Fruit fly (Drosophila melanogaster) whole organism, embryonic: ENCODE results near the gene CG5715.
A peak's percentile ranks its signal among the peaks of the same experiment; 100 is the strongest.

Source experiments
- Aef1 ChIP-seq: fragments of 200-800 bp; sonication (Bioruptor generic); IDR thresholded peaks from 3 replicates; pipeline ENCODE4 v1.3.6; 2022; ENCODE audit warnings: missing biosample characterization, missing genetic modification characterization
- Asciz ChIP-seq: fragments of 200-800 bp; sonication (Bioruptor generic); optimal IDR thresholded peaks from 2 replicates; lab custom pipeline; 2017; ENCODE audit warnings: missing biosample characterization, mild to moderate bottlenecking, missing genetic modification characterization, missing genetic modification reagents
- Bdp1 ChIP-seq: fragments of 200-800 bp; sonication (Bioruptor generic); optimal IDR thresholded peaks from 3 replicates; lab custom pipeline; 2016; ENCODE audit warnings: missing biosample characterization, missing genetic modification characterization
- CG10267 ChIP-seq: fragments of 200-800 bp; sonication (Bioruptor generic); optimal IDR thresholded peaks from 2 replicates; lab custom pipeline; 2018; ENCODE audit warnings: missing biosample characterization, mild to moderate bottlenecking, missing genetic modification characterization, moderate library complexity
- CG11398 ChIP-seq: fragments of 200-800 bp; sonication (Bioruptor generic); optimal IDR thresholded peaks from 2 replicates; lab custom pipeline; 2016; ENCODE audit warnings: missing biosample characterization, missing genetic modification characterization
- CG12071 ChIP-seq: fragments of 200-800 bp; sonication (Bioruptor generic); optimal IDR thresholded peaks from 3 replicates; lab custom pipeline; 2018; ENCODE audit warnings: missing biosample characterization, mild to moderate bottlenecking, missing genetic modification characterization
- CG12942 ChIP-seq: fragments of 200-800 bp; sonication (Bioruptor generic); optimal IDR thresholded peaks from 3 replicates; lab custom pipeline; 2016; ENCODE audit warnings: missing biosample characterization, missing genetic modification characterization
- CG14667 ChIP-seq: fragments of 200-800 bp; sonication (Bioruptor generic); IDR thresholded peaks from 2 replicates; pipeline ENCODE4 v1.3.6; 2022; ENCODE audit warnings: missing biosample characterization, missing genetic modification characterization
- CG14965 ChIP-seq: fragments of 200-800 bp; sonication (Bioruptor generic); optimal IDR thresholded peaks from 2 replicates; lab custom pipeline; 2016; ENCODE audit warnings: missing biosample characterization, missing genetic modification characterization, borderline replicate concordance
- CG15696 ChIP-seq: fragments of 200-800 bp; sonication (Bioruptor generic); optimal IDR thresholded peaks from 2 replicates; lab custom pipeline; 2019; ENCODE audit warnings: missing biosample characterization, mild to moderate bottlenecking, missing genetic modification characterization, moderate library complexity
- CG1603 ChIP-seq: fragments of 200-800 bp; sonication (Bioruptor generic); optimal IDR thresholded peaks from 2 replicates; lab custom pipeline; 2019; ENCODE audit warnings: missing biosample characterization, mild to moderate bottlenecking, missing genetic modification characterization, moderate library complexity
- CG18619 ChIP-seq: fragments of 200-800 bp; sonication (Bioruptor generic); optimal IDR thresholded peaks from 3 replicates; lab custom pipeline; 2017; ENCODE audit warnings: missing biosample characterization, mild to moderate bottlenecking, missing genetic modification characterization
- CG2116 ChIP-seq: fragments of 200-800 bp; sonication (Bioruptor generic); optimal IDR thresholded peaks from 3 replicates; lab custom pipeline; 2018; ENCODE audit warnings: missing biosample characterization, mild to moderate bottlenecking, missing genetic modification characterization
- CG30403 ChIP-seq: fragments of 200-800 bp; sonication (Bioruptor generic); optimal IDR thresholded peaks from 3 replicates; lab custom pipeline; 2016; ENCODE audit warnings: missing biosample characterization, missing genetic modification characterization
- CG32532 ChIP-seq: fragments of 200-800 bp; sonication (Bioruptor generic); IDR thresholded peaks from 2 replicates; pipeline ENCODE4 v1.3.6; 2022; ENCODE audit warnings: missing biosample characterization, missing genetic modification characterization
- CG33557 ChIP-seq: fragments of 200-800 bp; sonication (Bioruptor generic); optimal IDR thresholded peaks from 2 replicates; lab custom pipeline; 2019; ENCODE audit warnings: missing biosample characterization, mild to moderate bottlenecking, missing genetic modification characterization, moderate library complexity
- CG34422 ChIP-seq: fragments of 200-800 bp; sonication (Bioruptor generic); IDR thresholded peaks from 3 replicates; pipeline ENCODE4 v1.3.6; 2022; ENCODE audit warnings: missing biosample characterization, missing genetic modification characterization
- CG42726 ChIP-seq: fragments of 200-800 bp; sonication (Bioruptor generic); IDR thresholded peaks from 2 replicates; pipeline ENCODE4 v1.3.6; 2022; ENCODE audit warnings: missing biosample characterization, missing genetic modification characterization; ENCODE audit not compliant: partially characterized antibody
- CG4404 ChIP-seq: fragments of 200-800 bp; sonication (Bioruptor generic); IDR thresholded peaks from 2 replicates; pipeline ENCODE4 v1.3.6; 2022; ENCODE audit warnings: missing biosample characterization, missing genetic modification characterization
- CG7745 ChIP-seq: fragments of 200-800 bp; sonication (Bioruptor generic); optimal IDR thresholded peaks from 2 replicates; lab custom pipeline; 2018; ENCODE audit warnings: missing biosample characterization, mild to moderate bottlenecking, missing genetic modification characterization, moderate library complexity
- CG8924 ChIP-seq: fragments of 200-800 bp; optimal IDR thresholded peaks from 3 replicates; lab custom pipeline; 2019; ENCODE audit warnings: missing biosample characterization, mild to moderate bottlenecking, missing genetic modification characterization, moderate library complexity
- CTCF ChIP-seq: fragments of 200-800 bp; sonication (Bioruptor generic); optimal IDR thresholded peaks from 2 replicates; lab custom pipeline; 2017; ENCODE audit warnings: missing biosample characterization, mild to moderate bottlenecking, missing genetic modification characterization, moderate library complexity
- E2f2 ChIP-seq: fragments of 200-800 bp; sonication (Bioruptor generic); IDR thresholded peaks from 2 replicates; pipeline ENCODE4 v1.3.6; 2022; ENCODE audit warnings: missing biosample characterization, missing genetic modification characterization
- ERR ChIP-seq: fragments of 200-800 bp; sonication (Bioruptor generic); optimal IDR thresholded peaks from 2 replicates; lab custom pipeline; 2016; ENCODE audit warnings: missing biosample characterization, missing genetic modification characterization
- Hand ChIP-seq: fragments of 200-800 bp; sonication (Bioruptor generic); optimal IDR thresholded peaks from 2 replicates; lab custom pipeline; 2017; ENCODE audit warnings: mild to moderate bottlenecking, missing biosample characterization, missing genetic modification reagents, missing genetic modification characterization
- NFAT ChIP-seq: fragments of 200-800 bp; sonication (Bioruptor generic); IDR thresholded peaks from 2 replicates; pipeline ENCODE4 v1.3.6; 2022; ENCODE audit warnings: missing biosample characterization, missing genetic modification characterization
- Oli ChIP-seq: fragments of 200-800 bp; sonication (Bioruptor generic); optimal IDR thresholded peaks from 2 replicates; lab custom pipeline; 2018; ENCODE audit warnings: missing biosample characterization, mild to moderate bottlenecking, missing genetic modification characterization, moderate library complexity
- Optix ChIP-seq: fragments of 200-800 bp; sonication (Bioruptor generic); IDR thresholded peaks from 3 replicates; pipeline ENCODE4 v1.3.6; 2022; ENCODE audit warnings: missing biosample characterization, missing genetic modification characterization
- Stat92E ChIP-seq, 3 experiments: fragments of >200 bp in 2 of 3; fragments of 200-800 bp in 1 of 3; sonication (Bioruptor generic) in 1 of 3; optimal IDR thresholded peaks; 2 replicates each; lab custom pipeline; 2017 to 2019; ENCODE audit warnings: missing biosample characterization in 3 of 3, missing genetic modification characterization in 3 of 3, mild to moderate bottlenecking in 1 of 3, moderate library complexity in 1 of 3
- TFAM ChIP-seq: fragments of 200-800 bp; sonication (Bioruptor generic); optimal IDR thresholded peaks from 2 replicates; lab custom pipeline; 2017; ENCODE audit warnings: missing biosample characterization, missing genetic modification characterization, inconsistent platforms
- Taf1 ChIP-seq: fragments of 200-800 bp; sonication (Bioruptor generic); IDR thresholded peaks from 2 replicates; pipeline ENCODE4 v1.3.6; 2022; ENCODE audit warnings: missing biosample characterization, missing genetic modification characterization
- YL-1 ChIP-seq: fragments of 200-800 bp; sonication (Bioruptor generic); optimal IDR thresholded peaks from 3 replicates; lab custom pipeline; 2017; ENCODE audit warnings: missing biosample characterization, mild to moderate bottlenecking, missing genetic modification characterization
- crp ChIP-seq, 2 experiments: fragments of 200-800 bp; sonication (Bioruptor generic); optimal IDR thresholded peaks; 2 replicates in 1 of 2; 3 replicates in 1 of 2; lab custom pipeline; 2017; ENCODE audit warnings: missing biosample characterization in 2 of 2, missing genetic modification characterization in 2 of 2, mild to moderate bottlenecking in 1 of 2, moderate library complexity in 1 of 2
- disco-r ChIP-seq: fragments of 200-800 bp; sonication (Bioruptor generic); optimal IDR thresholded peaks from 2 replicates; lab custom pipeline; 2016; ENCODE audit warnings: missing biosample characterization, missing genetic modification characterization
- dmrt11E ChIP-seq: fragments of 200-800 bp; sonication (Bioruptor generic); optimal IDR thresholded peaks from 3 replicates; lab custom pipeline; 2018; ENCODE audit warnings: missing biosample characterization, mild to moderate bottlenecking, missing genetic modification characterization, moderate library complexity
- esg ChIP-seq: fragments of 200-800 bp; sonication (Bioruptor generic); conservative IDR thresholded peaks from 2 replicates; pipeline ENCODE4 v1.3.6; 2022; ENCODE audit warnings: missing biosample characterization, missing genetic modification characterization
- fd64A ChIP-seq: fragments of 200-800 bp; sonication (Bioruptor generic); optimal IDR thresholded peaks from 3 replicates; lab custom pipeline; 2018; ENCODE audit warnings: missing biosample characterization, mild to moderate bottlenecking, missing genetic modification characterization
- fru ChIP-seq: fragments of >200 bp; optimal IDR thresholded peaks from 2 replicates; lab custom pipeline; 2017
- gfzf ChIP-seq: fragments of 200-800 bp; sonication (Bioruptor generic); optimal IDR thresholded peaks from 2 replicates; lab custom pipeline; 2016; ENCODE audit warnings: missing biosample characterization, mild to moderate bottlenecking, missing genetic modification characterization, moderate library complexity
- grau ChIP-seq: fragments of 200-800 bp; optimal IDR thresholded peaks from 3 replicates; lab custom pipeline; 2019; ENCODE audit warnings: missing biosample characterization, mild to moderate bottlenecking, missing genetic modification characterization, moderate library complexity
- hbn ChIP-seq: fragments of 200-800 bp; sonication (Bioruptor generic); IDR thresholded peaks from 2 replicates; pipeline ENCODE4 v1.3.6; 2022; ENCODE audit warnings: missing biosample characterization, missing genetic modification characterization; ENCODE audit not compliant: partially characterized antibody
- lbe ChIP-seq: fragments of 200-800 bp; sonication (Bioruptor generic); optimal IDR thresholded peaks from 2 replicates; lab custom pipeline; 2016; ENCODE audit warnings: missing biosample characterization, mild to moderate bottlenecking, missing genetic modification characterization
- psq ChIP-seq: fragments of 200-800 bp; sonication (Bioruptor generic); optimal IDR thresholded peaks from 2 replicates; lab custom pipeline; 2017; ENCODE audit warnings: missing biosample characterization, missing genetic modification characterization
- seq ChIP-seq: fragments of 200-800 bp; sonication (Bioruptor generic); IDR thresholded peaks from 2 replicates; pipeline ENCODE4 v1.3.6; 2022; ENCODE audit warnings: missing biosample characterization, missing genetic modification characterization
- sqz ChIP-seq: fragments of 200-800 bp; sonication (Bioruptor generic); optimal IDR thresholded peaks from 3 replicates; lab custom pipeline; 2018; ENCODE audit warnings: missing biosample characterization, mild to moderate bottlenecking, missing genetic modification characterization
- tio ChIP-seq: fragments of 200-800 bp; sonication (Bioruptor generic); optimal IDR thresholded peaks from 2 replicates; lab custom pipeline; 2017; ENCODE audit warnings: missing biosample characterization, missing genetic modification characterization, inconsistent platforms
- vvl ChIP-seq: fragments of 200-800 bp; sonication (Bioruptor generic); IDR thresholded peaks from 2 replicates; pipeline ENCODE4 v1.3.6; 2022; ENCODE audit warnings: missing biosample characterization, missing genetic modification characterization
- zen2 ChIP-seq: fragments of 200-800 bp; sonication (Bioruptor generic); IDR thresholded peaks from 3 replicates; pipeline ENCODE4 v1.3.6; 2022; ENCODE audit warnings: missing biosample characterization, missing genetic modification characterization; ENCODE audit not compliant: partially characterized antibody

The CG5715 gene

dm6 chr3R:24276104-24277008 is 17.8 kb downstream of the CG5715 start, which contains the start of gene Orct (continued):
- TF ChIP-seq CG34422 (GFP tag; lab: Robert Waterston, UW) = no peak
- peak; percentile 84 for TF ChIP-seq CG8924
- TF ChIP-seq Bdp1 (GFP tag; lab: Kevin White, UChicago) = no peak
- TF ChIP-seq NFAT (GFP tag; lab: Robert Waterston, UW) = peak; percentile 49
- TF ChIP-seq tio (GFP tag; lab: Kevin White, UChicago) = peak; percentile 70
- no peak for TF ChIP-seq CG14965 (GFP tag; lab: Kevin White, UChicago)
- TF ChIP-seq CG11398 (GFP tag; lab: Kevin White, UChicago) = peak; percentile 33
- peak; percentile 52 for TF ChIP-seq CG10267 (tag; lab: Kevin White, UChicago)
- no peak for TF ChIP-seq CG42726 (GFP tag; lab: Robert Waterston, UW)
- TF ChIP-seq disco-r (GFP tag; lab: Kevin White, UChicago) = no peak
- TF ChIP-seq CG32532 (GFP tag; lab: Robert Waterston, UW) = peak; percentile 79
- TF ChIP-seq YL-1 = peak; percentile 5
- peak; percentile 88 for TF ChIP-seq CG18619 (GFP tag; lab: Kevin White, UChicago)
- TF ChIP-seq zen2 (GFP tag; lab: Robert Waterston, UW) = no peak
- peak; percentile 48 for TF ChIP-seq esg (GFP tag; lab: Robert Waterston, UW)
- no peak for TF ChIP-seq CTCF
- peak; percentile 80 for TF ChIP-seq CG30403 (GFP tag; lab: Kevin White, UChicago)
- peak; percentile 62; the same call in 1 of the 2 replicates for TF ChIP-seq vvl (GFP tag; lab: Robert Waterston, UW)
- TF ChIP-seq CG14667 = peak; percentile 19; the same call in 1 of the 2 replicates
- TF ChIP-seq Asciz (GFP tag; lab: Kevin White, UChicago) = peak; percentile 62
- TF ChIP-seq Stat92E (GFP tag; optimal IDR thresholded peaks at IDR 0.05; lab: Kevin White, UChicago) = no peak
- TF ChIP-seq crp (GFP tag; optimal IDR thresholded peaks at IDR 0.05; lab: Kevin White, UChicago) = peak in 1 of 2 experiments; percentile 36
- TF ChIP-seq CG4404 (GFP tag; lab: Robert Waterston, UW) = peak; percentile 43
- no peak for TF ChIP-seq CG33557 (GFP tag; lab: Kevin White, UChicago)
- peak; percentile 13 for TF ChIP-seq CG2116
- peak; percentile 82 for TF ChIP-seq Oli (tag; lab: Kevin White, UChicago)
- peak; percentile 42 for TF ChIP-seq dmrt11E (tag; lab: Kevin White, UChicago)
- no peak for TF ChIP-seq lbe
- TF ChIP-seq ERR (GFP tag; lab: Kevin White, UChicago) = peak; percentile 15
- TF ChIP-seq seq (GFP tag; lab: Robert Waterston, UW) = peak; percentile 63; the same call in 1 of the 2 replicates
- TF ChIP-seq gfzf (GFP tag; lab: Kevin White, UChicago) = no peak
- TF ChIP-seq sqz (GFP tag; lab: Kevin White, UChicago) = peak; percentile 31
- TF ChIP-seq CG15696 (tag; lab: Kevin White, UChicago) = peak; percentile 42
- TF ChIP-seq CG12942 (GFP tag; lab: Kevin White, UChicago) = peak; percentile 55
- TF ChIP-seq fru (lab: Kevin White, UChicago) = no peak
- peak; percentile 75 for TF ChIP-seq Hand (GFP tag; lab: Kevin White, UChicago)
- no peak for TF ChIP-seq fd64A (GFP tag; lab: Kevin White, UChicago)
- TF ChIP-seq Taf1 (GFP tag; lab: Robert Waterston, UW) = peak; percentile 48; the same call in 1 of the 2 replicates
- TF ChIP-seq E2f2 (GFP tag; lab: Robert Waterston, UW) = peak; percentile 46; the same call in 1 of the 2 replicates
- TF ChIP-seq psq (GFP tag; lab: Kevin White, UChicago) = peak; percentile 8
- peak; percentile 69 for TF ChIP-seq CG1603 (tag; lab: Kevin White, UChicago)
- no peak for TF ChIP-seq CG7745 (tag; lab: Kevin White, UChicago)
- TF ChIP-seq CG12071 (GFP tag; lab: Kevin White, UChicago) = peak; percentile 59
- peak; percentile 87 for TF ChIP-seq grau (tag; lab: Kevin White, UChicago)
- TF ChIP-seq Optix (GFP tag; lab: Robert Waterston, UW) = no peak
- TF ChIP-seq Aef1 (GFP tag; lab: Robert Waterston, UW) = peak; percentile 54; the same call in 2 of the 3 replicates
- TF ChIP-seq TFAM (GFP tag; lab: Kevin White, UChicago) = no peak
- TF ChIP-seq hbn (GFP tag; lab: Robert Waterston, UW) = no peak
